Worm (Caenorhabditis elegans): ENCODE data around the gene xnd-1.

- TF ChIP-seq pha-4 (tag; optimal IDR thresholded peaks at IDR 0.05) (no peak), ztf-25 (GFP tag; IDR thresholded peaks at IDR 0.05) (no peak), snpc-4 (GFP tag; optimal IDR thresholded peaks at IDR 0.05) (no peak), snpc-4 (tag; optimal IDR thresholded peaks at IDR 0.05) (no peak), atf-7 (tag; optimal IDR thresholded peaks at IDR 0.05) (no peak), mel-28 (tag; optimal IDR thresholded peaks at IDR 0.05; ENCODE audit: borderline replicate concordance) (no peak), lin-26 (GFP tag; IDR thresholded peaks at IDR 0.05) (no peak), rec-8 (tag; optimal IDR thresholded peaks at IDR 0.05) (no peak), ets-4 (GFP tag; optimal IDR thresholded peaks at IDR 0.05) (no peak), cebp-2 (GFP tag; IDR thresholded peaks at IDR 0.05) (no peak), egl-18 (GFP tag; IDR thresholded peaks at IDR 0.05) (no peak), ceh-58 (GFP tag; IDR thresholded peaks at IDR 0.05) (no peak), snpc-1.3 (tag; optimal IDR thresholded peaks at IDR 0.05; ENCODE audit: insufficient read depth) (no peak), somi-1 (GFP tag; optimal IDR thresholded peaks at IDR 0.05) (no peak), ztf-26 (tag; optimal IDR thresholded peaks at IDR 0.05) (no peak)
These were observed 30.2 kb downstream of the xnd-1 start for ce11 chrIII:5634509-5634908.
